Worm (Caenorhabditis elegans): ENCODE data around the gene her-1.

- TF ChIP-seq npax-4 (tag; optimal IDR thresholded peaks at IDR 0.05) (no peak), mec-3 (tag; optimal IDR thresholded peaks at IDR 0.05; ENCODE audit: borderline replicate concordance) (no peak)
Observed at ce11 chrV:9731852-9732251, 35.0 kb downstream of the her-1 start.
